Worm (Caenorhabditis elegans) whole organism, young adult: Measurements from ENCODE around the gene T21B4.3.
A peak's percentile ranks its signal among the peaks of the same experiment; 100 is the strongest.

Source experiments
- B0019.2 ChIP-seq: fragments of 200-800 bp; sonication (Bioruptor generic); conservative IDR thresholded peaks from 2 replicates; pipeline ENCODE4 v1.3.6; 2022; ENCODE audit warnings: missing genetic modification reagents, missing genetic modification characterization, missing compliant biosample characterization
- B0336.3 ChIP-seq: fragments of 200-800 bp; sonication (Bioruptor generic); IDR thresholded peaks from 2 replicates; pipeline ENCODE4 v1.3.6; 2022; ENCODE audit warnings: missing genetic modification characterization, missing compliant biosample characterization
- F37B4.10 ChIP-seq: fragments of 200-800 bp; sonication (Bioruptor generic); IDR thresholded peaks from 2 replicates; pipeline ENCODE4 v1.3.6; 2022; ENCODE audit warnings: missing genetic modification characterization, missing compliant biosample characterization
- F52B5.7 ChIP-seq: sonication (generic microtip); optimal IDR thresholded peaks from 2 replicates; lab custom pipeline; 2016; ENCODE audit warnings: mild to moderate bottlenecking, missing genetic modification characterization, missing compliant biosample characterization
- F57A8.1 ChIP-seq: fragments of 200-800 bp; sonication (Bioruptor generic); optimal IDR thresholded peaks from 2 replicates; lab custom pipeline; 2018; ENCODE audit warnings: mild to moderate bottlenecking, missing genetic modification characterization, moderate library complexity, missing compliant biosample characterization
- F57C9.4 ChIP-seq: sonication (generic microtip); optimal IDR thresholded peaks from 2 replicates; lab custom pipeline; 2017; ENCODE audit warnings: mild to moderate bottlenecking, missing genetic modification characterization, missing compliant biosample characterization
- T26A5.8 ChIP-seq: sonication (generic microtip); optimal IDR thresholded peaks from 2 replicates; lab custom pipeline; 2016; ENCODE audit warnings: missing genetic modification characterization, missing compliant biosample characterization
- Y53G8AR.9 ChIP-seq: fragments of 200-800 bp; sonication (Bioruptor generic); conservative IDR thresholded peaks from 2 replicates; pipeline ENCODE4 v1.3.6; 2022; ENCODE audit warnings: missing genetic modification reagents, missing genetic modification characterization, missing compliant biosample characterization
- Y67H2A.10 ChIP-seq: fragments of 200-800 bp; sonication (Bioruptor generic); conservative IDR thresholded peaks from 2 replicates; pipeline ENCODE4 v1.3.6; 2022; ENCODE audit warnings: missing genetic modification reagents, missing genetic modification characterization, missing compliant biosample characterization
- Y79H2A.3 ChIP-seq: fragments of 200-800 bp; sonication (Bioruptor generic); conservative IDR thresholded peaks from 2 replicates; pipeline ENCODE4 v1.3.6; 2022; ENCODE audit warnings: missing genetic modification reagents, missing genetic modification characterization, missing compliant biosample characterization
- ZK185.1 ChIP-seq: sonication (generic microtip); optimal IDR thresholded peaks from 2 replicates; lab custom pipeline; 2016; ENCODE audit warnings: mild to moderate bottlenecking, missing genetic modification characterization, missing compliant biosample characterization; ENCODE audit not compliant: poor library complexity, severe bottlenecking
- aptf-3 ChIP-seq: fragments of 200-800 bp; sonication (Bioruptor generic); IDR thresholded peaks from 2 replicates; pipeline ENCODE4 v1.3.6; 2022; ENCODE audit warnings: missing genetic modification characterization, missing compliant biosample characterization
- ccch-3 ChIP-seq: fragments of 200-800 bp; sonication (Bioruptor generic); optimal IDR thresholded peaks from 2 replicates; lab custom pipeline; 2018; ENCODE audit warnings: mild to moderate bottlenecking, missing genetic modification characterization, missing compliant biosample characterization
- ceh-27 ChIP-seq: fragments of 200-800 bp; sonication (Bioruptor generic); optimal IDR thresholded peaks from 2 replicates; lab custom pipeline; 2018; ENCODE audit warnings: mild to moderate bottlenecking, missing genetic modification characterization, moderate library complexity, missing compliant biosample characterization
- ceh-79 ChIP-seq: sonication (generic microtip); optimal IDR thresholded peaks from 2 replicates; lab custom pipeline; 2017; ENCODE audit warnings: mild to moderate bottlenecking, missing genetic modification characterization, missing compliant biosample characterization
- chd-7 ChIP-seq: sonication (generic microtip); optimal IDR thresholded peaks from 2 replicates; lab custom pipeline; 2016; ENCODE audit warnings: mild to moderate bottlenecking, missing genetic modification characterization, moderate library complexity, missing compliant biosample characterization
- dpl-1 ChIP-seq: fragments of 150-350 bp; optimal IDR thresholded peaks from 2 replicates; lab custom pipeline; 2014; ENCODE audit warnings: missing biosample characterization, missing genetic modification reagents, missing genetic modification characterization
- gei-17 ChIP-seq: fragments of 200-800 bp; sonication (Bioruptor generic); optimal IDR thresholded peaks from 2 replicates; lab custom pipeline; 2018; ENCODE audit warnings: mild to moderate bottlenecking, missing genetic modification characterization, missing compliant biosample characterization
- hlh-12 ChIP-seq: sonication (generic microtip); optimal IDR thresholded peaks from 2 replicates; lab custom pipeline; 2016; ENCODE audit warnings: missing genetic modification characterization, missing compliant biosample characterization
- hlh-26 ChIP-seq: fragments of 200-800 bp; sonication (Bioruptor generic); conservative IDR thresholded peaks from 2 replicates; pipeline ENCODE4 v1.3.6; 2022; ENCODE audit warnings: missing genetic modification reagents, missing genetic modification characterization, missing compliant biosample characterization
- hmg-1.2 ChIP-seq: fragments of 200-800 bp; sonication (Bioruptor generic); IDR thresholded peaks from 2 replicates; pipeline ENCODE4 v1.3.6; 2022; ENCODE audit warnings: missing genetic modification reagents, missing genetic modification characterization, missing compliant biosample characterization
- lag-1 ChIP-seq: fragments of 200-800 bp; sonication (Bioruptor generic); IDR thresholded peaks from 2 replicates; pipeline ENCODE4 v1.3.6; 2022; ENCODE audit warnings: missing genetic modification reagents, missing genetic modification characterization, missing compliant biosample characterization
- let-526 ChIP-seq: fragments of 200-800 bp; sonication (Bioruptor generic); IDR thresholded peaks from 2 replicates; pipeline ENCODE4 v1.3.6; 2022; ENCODE audit warnings: missing genetic modification reagents, missing genetic modification characterization, missing compliant biosample characterization
- let-607 ChIP-seq, 2 experiments: fragments of 200-800 bp in 1 of 2; sonication (Bioruptor generic) in 1 of 2; sonication (generic microtip) in 1 of 2; optimal IDR thresholded peaks; 2 replicates each; lab custom pipeline; 2016 to 2018; ENCODE audit warnings: mild to moderate bottlenecking in 2 of 2, missing compliant biosample characterization in 2 of 2, missing genetic modification characterization in 2 of 2, moderate library complexity in 2 of 2, missing genotype in 1 of 2
- lin-54 ChIP-seq: fragments of 200-800 bp; sonication (Bioruptor generic); optimal IDR thresholded peaks from 2 replicates; lab custom pipeline; 2018; ENCODE audit warnings: mild to moderate bottlenecking, missing genetic modification characterization, missing compliant biosample characterization
- madf-8 ChIP-seq: fragments of 200-800 bp; sonication (Bioruptor generic); conservative IDR thresholded peaks from 2 replicates; pipeline ENCODE4 v1.3.6; 2022; ENCODE audit warnings: missing genetic modification reagents, missing genetic modification characterization, missing compliant biosample characterization
- mes-4 ChIP-seq: sonication (generic microtip); optimal IDR thresholded peaks from 2 replicates; lab custom pipeline; 2016; ENCODE audit warnings: missing genotype, missing genetic modification characterization, missing compliant biosample characterization
- nhr-120 ChIP-seq: fragments of 200-800 bp; sonication (Bioruptor generic); IDR thresholded peaks from 2 replicates; pipeline ENCODE4 v1.3.6; 2022; ENCODE audit warnings: missing genetic modification characterization, missing compliant biosample characterization
- nhr-179 ChIP-seq: sonication (generic microtip); optimal IDR thresholded peaks from 2 replicates; lab custom pipeline; 2016; ENCODE audit warnings: mild to moderate bottlenecking, missing genetic modification characterization, missing compliant biosample characterization
- nhr-27 ChIP-seq: fragments of 200-800 bp; sonication (Bioruptor generic); optimal IDR thresholded peaks from 2 replicates; lab custom pipeline; 2018; ENCODE audit warnings: mild to moderate bottlenecking, missing genetic modification characterization, moderate library complexity, missing compliant biosample characterization
- nhr-90 ChIP-seq: sonication (generic microtip); optimal IDR thresholded peaks from 2 replicates; lab custom pipeline; 2016; ENCODE audit warnings: missing genotype, mild to moderate bottlenecking, missing genetic modification characterization, missing compliant biosample characterization
- pbrm-1 ChIP-seq: fragments of 200-800 bp; sonication (Bioruptor generic); IDR thresholded peaks from 2 replicates; pipeline ENCODE4 v1.3.6; 2022; ENCODE audit warnings: missing genetic modification reagents, missing genetic modification characterization, missing compliant biosample characterization
- rcor-1 ChIP-seq: fragments of 200-800 bp; sonication (Bioruptor generic); IDR thresholded peaks from 2 replicates; pipeline ENCODE4 v1.3.6; 2022; ENCODE audit warnings: missing genetic modification reagents, missing genetic modification characterization, missing compliant biosample characterization
- rec-8 ChIP-seq, 2 experiments: sonication (generic microtip); optimal IDR thresholded peaks; 2 replicates each; lab custom pipeline; 2016; ENCODE audit warnings: mild to moderate bottlenecking in 2 of 2, missing genetic modification characterization in 2 of 2, missing genetic modification reagents in 2 of 2, missing genotype in 2 of 2, missing biosample characterization in 1 of 2, missing compliant biosample characterization in 1 of 2, moderate library complexity in 1 of 2
- repo-1 ChIP-seq: sonication (generic microtip); optimal IDR thresholded peaks from 2 replicates; lab custom pipeline; 2017; ENCODE audit warnings: mild to moderate bottlenecking, missing genetic modification characterization, missing compliant biosample characterization
- sdz-38 ChIP-seq: sonication (generic microtip); optimal IDR thresholded peaks from 2 replicates; lab custom pipeline; 2016; ENCODE audit warnings: missing genotype, missing genetic modification characterization, missing compliant biosample characterization
- somi-1 ChIP-seq: fragments of 200-800 bp; sonication (Bioruptor generic); optimal IDR thresholded peaks from 2 replicates; lab custom pipeline; 2018; ENCODE audit warnings: mild to moderate bottlenecking, missing genetic modification characterization, missing compliant biosample characterization
- sptf-2 ChIP-seq: fragments of 200-800 bp; sonication (Bioruptor generic); optimal IDR thresholded peaks from 2 replicates; lab custom pipeline; 2018; ENCODE audit warnings: mild to moderate bottlenecking, missing genetic modification characterization, missing compliant biosample characterization
- tbp1 ChIP-seq: fragments of 200-800 bp; sonication (Bioruptor generic); optimal IDR thresholded peaks from 2 replicates; lab custom pipeline; 2018; ENCODE audit warnings: mild to moderate bottlenecking, missing genetic modification characterization, missing compliant biosample characterization
- unc-62 ChIP-seq: fragments of 150-350 bp; optimal IDR thresholded peaks from 2 replicates; lab custom pipeline; 2014; ENCODE audit warnings: missing biosample characterization, missing genetic modification reagents, missing genetic modification characterization
- zim-3 ChIP-seq: sonication (generic microtip); optimal IDR thresholded peaks from 2 replicates; lab custom pipeline; 2017; ENCODE audit warnings: mild to moderate bottlenecking, missing genetic modification characterization, moderate library complexity, missing compliant biosample characterization
- ztf-22 ChIP-seq: fragments of 200-800 bp; sonication (Bioruptor generic); optimal IDR thresholded peaks from 2 replicates; lab custom pipeline; 2018; ENCODE audit warnings: mild to moderate bottlenecking, missing genetic modification characterization, moderate library complexity, missing compliant biosample characterization
- ztf-28 ChIP-seq: fragments of 200-800 bp; sonication (Bioruptor generic); IDR thresholded peaks from 2 replicates; pipeline ENCODE4 v1.3.6; 2022; ENCODE audit warnings: missing genetic modification reagents, missing genetic modification characterization, missing compliant biosample characterization
- ztf-6 ChIP-seq: fragments of 200-800 bp; sonication (Bioruptor generic); IDR thresholded peaks from 2 replicates; pipeline ENCODE4 v1.3.6; 2022; ENCODE audit warnings: missing genetic modification reagents, missing genetic modification characterization, missing compliant biosample characterization

T21B4.3 gene

ce11 chrII:12496981-12497380 lies at the start of gene T21B4.3:
Gene T21B4.3, minus strand, starts transcription at chrII:12497081.
- TF ChIP-seq F57A8.1 (GFP tag; lab: Kevin White, UChicago), result no peak
- TF ChIP-seq gei-17 (GFP tag; lab: Kevin White, UChicago), result no peak
- no peak for TF ChIP-seq pbrm-1 (GFP tag; lab: Robert Waterston, UW)
- TF ChIP-seq B0336.3 (GFP tag; lab: Robert Waterston, UW), result no peak

- TF ChIP-seq nhr-90 (tag; lab: Kevin White, UChicago), result no peak
- no peak for TF ChIP-seq hmg-1.2
These were observed 49.5 kb upstream of the T21B4.3 start, which contains the start of the genes F49C5.5 and F49C5.10 for ce11 chrII:12546413-12546812. Gene F49C5.5, minus strand, starts transcription at chrII:12546513. Gene F49C5.10, plus strand, starts transcription at chrII:12546756.

- no peak for TF ChIP-seq lin-54 (GFP tag; lab: Kevin White, UChicago)
- no peak for TF ChIP-seq ZK185.1 (tag; lab: Kevin White, UChicago)
- TF ChIP-seq somi-1 (GFP tag; lab: Kevin White, UChicago), result no peak
- no peak for TF ChIP-seq ceh-79 (tag; lab: Kevin White, UChicago)
- TF ChIP-seq, all 124 proteins: peak for 0
These were observed 47.7 kb upstream of the T21B4.3 start, which contains the start of gene F49C5.9 for ce11 chrII:12544533-12544932. Gene F49C5.9, minus strand, starts transcription at chrII:12544633.

- TF ChIP-seq ztf-28 (GFP tag; lab: Robert Waterston, UW) (no peak), Y53G8AR.9 (GFP tag; lab: Robert Waterston, UW) (no peak), nhr-179 (tag; lab: Kevin White, UChicago) (no peak), F57C9.4 (no peak), ccch-3 (no peak), repo-1 (peak; percentile 45), rec-8 (tag; optimal IDR thresholded peaks at IDR 0.05; lab: Kevin White, UChicago) (no peak), sptf-2 (no peak), tbp1 (GFP tag; lab: Kevin White, UChicago) (peak; percentile 84), nhr-27 (no peak), ztf-6 (GFP tag; lab: Robert Waterston, UW) (no peak), lag-1 (GFP tag; lab: Robert Waterston, UW) (no peak), F37B4.10 (no peak), mes-4 (tag; lab: Kevin White, UChicago) (peak; percentile 39), sdz-38 (tag; lab: Kevin White, UChicago) (no peak), ceh-27 (GFP tag; lab: Kevin White, UChicago) (no peak), let-526 (no peak), rcor-1 (0 out of 2 replicates have a peak, but pooled peaks have one; percentile 34), Y67H2A.10 (no peak), T26A5.8 (tag; lab: Kevin White, UChicago) (no peak), aptf-3 (no peak), hlh-12 (no peak), B0019.2 (no peak), madf-8 (GFP tag; lab: Robert Waterston, UW) (no peak), ztf-22 (GFP tag; lab: Kevin White, UChicago) (no peak), hlh-26 (GFP tag; lab: Robert Waterston, UW) (no peak), Y79H2A.3 (GFP tag; lab: Robert Waterston, UW) (no peak), pbrm-1 (GFP tag; lab: Robert Waterston, UW) (no peak), F52B5.7 (no peak), unc-62 (GFP tag; lab: Kevin White, UChicago) (no peak), dpl-1 (GFP tag; lab: Kevin White, UChicago) (no peak), nhr-120 (no peak; the same call in 1 of the 2 replicates), chd-7 (tag; lab: Kevin White, UChicago) (no peak), zim-3 (tag; lab: Kevin White, UChicago) (peak; percentile 35), let-607 (tag; optimal IDR thresholded peaks at IDR 0.05; lab: Kevin White, UChicago) (no peak)
These were observed 45.7 kb upstream of the T21B4.3 start for ce11 chrII:12542594-12542997.
